Worm (Caenorhabditis elegans): ENCODE results near the gene D2045.9.
"Not testable (repeated sequence)": the region's sequence is repeated elsewhere in the genome, so short reads cannot be mapped to it uniquely, and the experiment has no call there.

- TF ChIP-seq php-3 (GFP tag; IDR thresholded peaks at IDR 0.05); nhr-76 (tag; optimal IDR thresholded peaks at IDR 0.05): not testable (repeated sequence)
Observed at ce11 chrIII:10435938-10436842, 38.9 kb upstream of the D2045.9 start, which contains the start of the genes smrd-1 and enu-3.1.

Data from whole organism, L4 larva.